Worm (Caenorhabditis elegans): ENCODE measurements around the gene R10F2.6.

The R10F2.6 gene

DNA sequence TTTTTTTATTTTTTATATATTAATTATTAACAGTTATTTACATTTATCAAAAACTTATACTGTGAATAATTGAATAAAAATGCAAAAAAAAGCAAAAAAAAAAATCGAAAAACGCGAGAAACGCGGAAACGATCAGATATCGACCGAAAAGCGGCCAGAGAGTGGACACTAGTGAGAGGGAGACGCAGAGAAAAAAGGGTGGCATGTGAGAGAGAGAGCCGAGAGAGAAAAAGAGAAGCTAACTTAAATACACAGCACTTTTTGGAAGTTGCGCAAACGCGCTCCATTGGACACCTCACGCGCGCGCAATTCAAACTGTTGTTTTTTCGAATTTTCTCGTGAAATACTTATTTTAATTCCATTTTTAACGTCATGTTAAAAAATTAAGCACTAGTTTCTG lies 22.6 kb upstream of the R10F2.6 start (continued):
- TF ChIP-seq nhr-47 (tag; optimal IDR thresholded peaks at IDR 0.05) = peak; percentile 92
- peak; percentile 73 for TF ChIP-seq grh-1 (GFP tag; IDR thresholded peaks at IDR 0.05)
- TF ChIP-seq Y116A8C.19 (tag; optimal IDR thresholded peaks at IDR 0.05; ENCODE audit: borderline replicate concordance) = no peak
- TF ChIP-seq sup-37 (GFP tag; optimal IDR thresholded peaks at IDR 0.05) = no peak
- TF ChIP-seq unc-30 (tag; optimal IDR thresholded peaks at IDR 0.05) = no peak
- no peak for TF ChIP-seq nhr-76 (tag; optimal IDR thresholded peaks at IDR 0.05)
- peak; percentile 21 for TF ChIP-seq lin-39 (tag; optimal IDR thresholded peaks at IDR 0.05)
- TF ChIP-seq ceh-63 (GFP tag; optimal IDR thresholded peaks at IDR 0.05) = no peak
- peak in 1 of 2 experiments; percentile 51 for TF ChIP-seq egl-27 (tag; optimal IDR thresholded peaks at IDR 0.05)
- TF ChIP-seq zip-4 (GFP tag; optimal IDR thresholded peaks at IDR 0.05) = peak; percentile 50
- TF ChIP-seq F16B12.6 (tag; optimal IDR thresholded peaks at IDR 0.05) = peak; percentile 58
- peak; percentile 2 for TF ChIP-seq fkh-4 (tag; optimal IDR thresholded peaks at IDR 0.05; ENCODE audit: borderline replicate concordance)
- TF ChIP-seq rnt-1 (tag; optimal IDR thresholded peaks at IDR 0.05) = peak; percentile 90
- peak; percentile 65 for TF ChIP-seq fos-1 (tag; optimal IDR thresholded peaks at IDR 0.05)
- TF ChIP-seq nhr-237 (tag; optimal IDR thresholded peaks at IDR 0.05) = peak; percentile 56
- TF ChIP-seq nhr-19 (GFP tag; conservative IDR thresholded peaks at IDR 0.05) = peak; percentile 91
- TF ChIP-seq irx-1 (tag; optimal IDR thresholded peaks at IDR 0.05) = peak; percentile 80
- TF ChIP-seq hlh-4 (tag; optimal IDR thresholded peaks at IDR 0.05) = no peak
- peak; percentile 59 for TF ChIP-seq jun-1 (tag; optimal IDR thresholded peaks at IDR 0.05)
- TF ChIP-seq ces-1 (GFP tag; optimal IDR thresholded peaks at IDR 0.05) = no peak
- peak; percentile 52 to 83 (median 74) for TF ChIP-seq ceh-82 (tag; optimal IDR thresholded peaks at IDR 0.05)
- TF ChIP-seq nhr-71 (tag; optimal IDR thresholded peaks at IDR 0.05) = peak; percentile 95
- TF ChIP-seq nhr-12 (tag; optimal IDR thresholded peaks at IDR 0.05) = no peak
- peak; percentile 42 for TF ChIP-seq skn-1 (tag; optimal IDR thresholded peaks at IDR 0.05)
- no peak for TF ChIP-seq sptf-1 (tag; optimal IDR thresholded peaks at IDR 0.05)
- no peak for TF ChIP-seq efl-3 (GFP tag; optimal IDR thresholded peaks at IDR 0.05)
- TF ChIP-seq mab-9 (GFP tag; IDR thresholded peaks at IDR 0.05) = peak; percentile 76
- TF ChIP-seq ceh-88 (GFP tag; IDR thresholded peaks at IDR 0.05) = peak; percentile 75; the same call in 1 of the 2 replicates
- TF ChIP-seq ama-1 (optimal IDR thresholded peaks at IDR 0.05) = no peak
- TF ChIP-seq ztf-4 (tag; optimal IDR thresholded peaks at IDR 0.05) = peak; percentile 20
- peak; percentile 67 for TF ChIP-seq blmp-1 (tag; optimal IDR thresholded peaks at IDR 0.05)
- peak; percentile 19 for TF ChIP-seq mef-2 (tag; optimal IDR thresholded peaks at IDR 0.05)
- TF ChIP-seq vab-15 (tag; optimal IDR thresholded peaks at IDR 0.05) = no peak
- peak; percentile 85 for TF ChIP-seq nhr-90 (tag; optimal IDR thresholded peaks at IDR 0.05; ENCODE audit: poor library complexity)
- no peak for TF ChIP-seq nhr-28 (tag; optimal IDR thresholded peaks at IDR 0.05)
- TF ChIP-seq ceh-8 (GFP tag; optimal IDR thresholded peaks at IDR 0.05) = peak; percentile 61
- peak; percentile 50 for TF ChIP-seq sox-4 (tag; optimal IDR thresholded peaks at IDR 0.05)
- TF ChIP-seq C34B4.2 (tag; optimal IDR thresholded peaks at IDR 0.05) = no peak
- TF ChIP-seq lin-15B (tag; optimal IDR thresholded peaks at IDR 0.05) = peak; percentile 77

DNA sequence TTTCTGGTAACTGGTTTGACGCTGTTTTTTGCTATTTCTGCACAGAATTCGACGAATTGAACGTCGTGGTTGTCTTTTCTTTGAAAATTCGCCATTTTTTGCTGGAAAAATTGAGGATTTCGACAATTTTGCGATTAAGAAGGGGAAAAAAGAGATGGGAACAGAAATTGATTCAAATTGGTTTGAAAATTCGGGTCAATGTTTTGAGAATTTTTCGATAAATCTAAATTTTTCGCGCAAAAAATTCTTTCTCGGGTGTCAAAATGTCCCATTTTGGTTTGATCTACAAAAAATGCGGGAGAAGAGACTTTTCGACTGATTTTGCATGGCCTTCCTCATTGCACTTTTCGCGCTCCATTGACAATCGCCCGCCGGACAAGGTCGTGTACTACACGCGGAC lies 21.6 kb upstream of the R10F2.6 start, which contains the start of gene H05C05.2:
Gene H05C05.2 (minus strand): TSS at position 101 of the 400 bp plus-strand sequence.
- no peak for TF ChIP-seq aly-2 (tag; optimal IDR thresholded peaks at IDR 0.05)
- TF ChIP-seq egl-13 (tag; optimal IDR thresholded peaks at IDR 0.05) = no peak
- TF ChIP-seq mep-1 (tag; optimal IDR thresholded peaks at IDR 0.05) = no peak
- no peak for TF ChIP-seq ztf-11 (tag; optimal IDR thresholded peaks at IDR 0.05)
- TF ChIP-seq tbx-2 (tag; optimal IDR thresholded peaks at IDR 0.05) = no peak
- no peak for TF ChIP-seq isw-1 (GFP tag; IDR thresholded peaks at IDR 0.05)
- no peak for TF ChIP-seq snpc-4 (tag; optimal IDR thresholded peaks at IDR 0.05)
- no peak for TF ChIP-seq C04F5.9 (tag; optimal IDR thresholded peaks at IDR 0.05)
- TF ChIP-seq F16B12.6 (tag; optimal IDR thresholded peaks at IDR 0.05) = no peak
- TF ChIP-seq elt-2 (tag; optimal IDR thresholded peaks at IDR 0.05) = no peak
- no peak for TF ChIP-seq fkh-10 (GFP tag; optimal IDR thresholded peaks at IDR 0.05)
- no peak for TF ChIP-seq irx-1 (tag; optimal IDR thresholded peaks at IDR 0.05)
- no peak for TF ChIP-seq tlp-1 (tag; optimal IDR thresholded peaks at IDR 0.05)
- no peak for TF ChIP-seq unc-30 (tag; optimal IDR thresholded peaks at IDR 0.05)
- TF ChIP-seq ztf-4 (tag; optimal IDR thresholded peaks at IDR 0.05) = no peak
- no peak for TF ChIP-seq pax-3 (tag; optimal IDR thresholded peaks at IDR 0.05)
- no peak for TF ChIP-seq fkh-4 (tag; optimal IDR thresholded peaks at IDR 0.05; ENCODE audit: borderline replicate concordance)
- TF ChIP-seq elt-3 (tag; optimal IDR thresholded peaks at IDR 0.05) = no peak
